Comparison of ENCODE assay signal across 1 fruit fly cellular context in the genomic region with DNA sequence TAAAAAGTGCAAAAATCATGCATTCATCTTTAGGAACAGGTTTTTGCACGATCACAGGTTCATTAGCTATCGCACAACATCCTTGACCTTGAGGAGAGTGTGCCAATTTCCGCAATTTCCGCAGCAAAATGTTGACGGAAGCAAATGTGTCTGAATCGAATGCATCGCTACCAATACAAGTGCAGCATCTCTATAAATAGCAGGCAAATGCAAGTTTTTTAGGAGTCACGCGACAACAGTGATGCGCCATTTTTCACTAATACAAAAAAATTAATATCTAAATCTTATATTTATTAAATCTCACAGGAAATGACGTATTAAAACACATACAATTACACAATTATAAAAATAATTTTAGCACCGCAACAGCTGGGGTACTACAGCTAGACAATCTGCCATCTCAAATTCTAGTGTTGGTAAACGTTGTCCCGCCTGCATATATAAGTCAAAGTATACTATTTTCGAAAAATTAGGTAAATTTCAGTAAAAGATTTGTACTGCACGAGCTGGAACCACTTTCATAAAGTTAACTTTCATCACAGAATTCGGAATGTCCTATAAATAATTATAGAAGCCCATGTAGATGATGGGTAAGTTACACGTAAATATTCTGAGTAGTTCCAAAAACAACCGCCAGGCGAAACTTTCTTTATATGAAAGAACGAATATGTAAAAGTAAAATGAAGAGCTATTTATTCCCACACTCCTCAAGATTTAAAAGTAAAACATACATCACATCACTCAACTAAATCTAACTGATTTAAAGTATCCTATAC.
TF ChIP-seq lines count a peak whose summit lies in the region.

A gene (minus strand): TSS at position 400 of the 776 bp plus-strand sequence.

TF ChIP-seq in whole organism, embryonic, 481 proteins besides CTCF, POLR2A, EP300 and RAD21 (continued from another document):
- peak; percentile 99 for TF ChIP-seq CG30403 (GFP tag; optimal IDR thresholded peaks at IDR 0.05; lab: Kevin White, UChicago)
- peak; percentile 83 for TF ChIP-seq sima (GFP tag; optimal IDR thresholded peaks at IDR 0.05; lab: Kevin White, UChicago)
- TF ChIP-seq Fer1 (GFP tag; optimal IDR thresholded peaks at IDR 0.05; lab: Kevin White, UChicago): peak; percentile 94
- TF ChIP-seq Eip74EF (GFP tag; optimal IDR thresholded peaks at IDR 0.05; lab: Kevin White, UChicago): peak in 1 of 2 experiments; percentile 99
- 0 out of 3 replicates have a peak, but pooled peaks have one; percentile 38 for TF ChIP-seq HLH4C (GFP tag; IDR thresholded peaks at IDR 0.05; lab: Robert Waterston, UW; ENCODE audit: partially characterized antibody)
- TF ChIP-seq CG13775 (GFP tag; optimal IDR thresholded peaks at IDR 0.05; lab: Kevin White, UChicago): peak; percentile 98
- peak; percentile 94 for TF ChIP-seq B-H2 (GFP tag; optimal IDR thresholded peaks at IDR 0.05; lab: Kevin White, UChicago)
- peak; percentile 98 for TF ChIP-seq ranshi (GFP tag; IDR thresholded peaks at IDR 0.05; lab: Robert Waterston, UW)
- TF ChIP-seq CG6683 (GFP tag; optimal IDR thresholded peaks at IDR 0.05; lab: Kevin White, UChicago): peak; percentile 86
- TF ChIP-seq Ssrp (tag; optimal IDR thresholded peaks at IDR 0.05; lab: Kevin White, UChicago): peak; percentile 99
- TF ChIP-seq CG11695 (GFP tag; IDR thresholded peaks at IDR 0.05; lab: Robert Waterston, UW): peak; percentile 96
- peak; percentile 95 for TF ChIP-seq klu (GFP tag; IDR thresholded peaks at IDR 0.05; lab: Robert Waterston, UW)
- TF ChIP-seq scrt (GFP tag; optimal IDR thresholded peaks at IDR 0.05; lab: Kevin White, UChicago): peak; percentile 89
- peak; percentile 78 for TF ChIP-seq Jarid2 (GFP tag; optimal IDR thresholded peaks at IDR 0.05; lab: Kevin White, UChicago)
- TF ChIP-seq wek (GFP tag; optimal IDR thresholded peaks at IDR 0.05; lab: Kevin White, UChicago): peak; percentile 77
- peak; percentile 94 for TF ChIP-seq Ets97D (GFP tag; optimal IDR thresholded peaks at IDR 0.05; lab: Kevin White, UChicago)
- peak; percentile 94 to 98 for TF ChIP-seq dpn (GFP tag; optimal IDR thresholded peaks at IDR 0.05; lab: Kevin White, UChicago)
- TF ChIP-seq lola (GFP tag; optimal IDR thresholded peaks at IDR 0.05; lab: Kevin White, UChicago): peak in 1 of 3 experiments; percentile 98
- TF ChIP-seq seq (GFP tag; IDR thresholded peaks at IDR 0.05; lab: Robert Waterston, UW): peak; percentile 96
- TF ChIP-seq CkIIα-i1 (GFP tag; IDR thresholded peaks at IDR 0.05; lab: Robert Waterston, UW): peak; percentile 81; the same call in 1 of the 2 replicates
- peak; percentile 96 for TF ChIP-seq gt (GFP tag; IDR thresholded peaks at IDR 0.05; lab: Robert Waterston, UW)
- peak; percentile 97 for TF ChIP-seq CG4730 (GFP tag; IDR thresholded peaks at IDR 0.05; lab: Robert Waterston, UW)
- TF ChIP-seq ken (GFP tag; IDR thresholded peaks at IDR 0.05; lab: Robert Waterston, UW): peak; percentile 99
- TF ChIP-seq CG4617 (GFP tag; optimal IDR thresholded peaks at IDR 0.05; lab: Kevin White, UChicago; ENCODE audit: borderline replicate concordance): peak; percentile 97
- peak; percentile 96 for TF ChIP-seq CG11504 (tag; optimal IDR thresholded peaks at IDR 0.05; lab: Kevin White, UChicago)
- TF ChIP-seq Dip2 (GFP tag; IDR thresholded peaks at IDR 0.05; lab: Robert Waterston, UW): peak; percentile 56
- peak; percentile 96 for TF ChIP-seq CG4820 (GFP tag; optimal IDR thresholded peaks at IDR 0.05; lab: Kevin White, UChicago)
